Fruit fly (Drosophila melanogaster) whole organism, pupa: ENCODE measurements around the gene CG15144.

Experiments
- CG13204 ChIP-seq: fragments of 200-800 bp; sonication (Bioruptor generic); optimal IDR thresholded peaks from 2 replicates; lab custom pipeline; 2018; ENCODE audit warnings: missing biosample characterization, mild to moderate bottlenecking, missing genetic modification characterization, moderate library complexity
- CG15710 ChIP-seq: fragments of 200-800 bp; sonication (Bioruptor generic); optimal IDR thresholded peaks from 2 replicates; lab custom pipeline; 2018; ENCODE audit warnings: missing biosample characterization, mild to moderate bottlenecking, missing genetic modification characterization, moderate library complexity
- CG17806 ChIP-seq: fragments of 200-800 bp; sonication (Bioruptor generic); optimal IDR thresholded peaks from 2 replicates; lab custom pipeline; 2018; ENCODE audit warnings: missing biosample characterization, mild to moderate bottlenecking, missing genetic modification characterization, moderate library complexity
- EcR ChIP-seq: fragments of 200-800 bp; sonication (Bioruptor generic); optimal IDR thresholded peaks from 3 replicates; lab custom pipeline; 2019; ENCODE audit warnings: missing biosample characterization, missing genetic modification characterization, mild to moderate bottlenecking, moderate library complexity, missing genetic modification reagents
- Pif1A ChIP-seq: fragments of 200-800 bp; sonication (Bioruptor generic); optimal IDR thresholded peaks from 3 replicates; lab custom pipeline; 2016; ENCODE audit warnings: missing biosample characterization, missing genetic modification characterization
- fd96Ca ChIP-seq: fragments of 200-800 bp; sonication (Bioruptor generic); IDR thresholded peaks from 3 replicates; pipeline ENCODE4 v1.3.6; 2022; ENCODE audit warnings: missing biosample characterization, missing genetic modification characterization

- TF ChIP-seq CG13204 (GFP tag; lab: Kevin White, UChicago) (no peak), CG17806 (tag; lab: Kevin White, UChicago) (no peak), Pif1A (GFP tag; lab: Kevin White, UChicago) (no peak), EcR (no peak), CG15710 (tag; lab: Kevin White, UChicago) (no peak), fd96Ca (GFP tag; lab: Robert Waterston, UW) (no peak)
Measured at dm6 chr2L:17533794-17534193, 4.9 kb upstream of the CG15144 start.
